Fruit fly (Drosophila melanogaster) whole organism, embryonic: ENCODE measurements around the gene Grip84.

Experiments
- Adf1 ChIP-seq: fragments of 200-800 bp; sonication (Bioruptor generic); IDR thresholded peaks from 2 replicates; pipeline ENCODE4 v1.3.6; 2022; ENCODE audit warnings: missing biosample characterization, missing genetic modification characterization
- Awh ChIP-seq: fragments of 200-800 bp; sonication (Bioruptor generic); IDR thresholded peaks from 2 replicates; pipeline ENCODE4, ENCODE4 v1.3.6; 2022; ENCODE audit warnings: missing biosample characterization, missing genetic modification characterization
- B-H2 ChIP-seq: fragments of 200-800 bp; sonication (Bioruptor generic); optimal IDR thresholded peaks from 2 replicates; lab custom pipeline; 2018; ENCODE audit warnings: missing biosample characterization, mild to moderate bottlenecking, missing genetic modification characterization
- CG11398 ChIP-seq: fragments of 200-800 bp; sonication (Bioruptor generic); optimal IDR thresholded peaks from 2 replicates; lab custom pipeline; 2016; ENCODE audit warnings: missing biosample characterization, missing genetic modification characterization
- CG13624 ChIP-seq: fragments of 200-800 bp; sonication (Bioruptor generic); optimal IDR thresholded peaks from 2 replicates; lab custom pipeline; 2016; ENCODE audit warnings: missing biosample characterization, missing genetic modification characterization
- CG14014 ChIP-seq: fragments of 200-800 bp; sonication (Bioruptor generic); IDR thresholded peaks from 2 replicates; pipeline ENCODE4 v1.3.6; 2022; ENCODE audit warnings: missing biosample characterization, missing genetic modification characterization
- CG15514 ChIP-seq: fragments of 200-800 bp; sonication (Bioruptor generic); optimal IDR thresholded peaks from 3 replicates; lab custom pipeline; 2017; ENCODE audit warnings: missing biosample characterization, missing genetic modification characterization, mild to moderate bottlenecking, moderate library complexity, missing genetic modification reagents
- CG1602 ChIP-seq: fragments of 200-800 bp; sonication (Bioruptor generic); optimal IDR thresholded peaks from 3 replicates; lab custom pipeline; 2016; ENCODE audit warnings: missing biosample characterization, missing genetic modification characterization
- CG17359 ChIP-seq: fragments of 200-800 bp; sonication (Bioruptor generic); optimal IDR thresholded peaks from 3 replicates; lab custom pipeline; 2018; ENCODE audit warnings: missing biosample characterization, mild to moderate bottlenecking, missing genetic modification characterization, moderate library complexity
- CG17385 ChIP-seq: fragments of 200-800 bp; sonication (Bioruptor generic); optimal IDR thresholded peaks from 3 replicates; lab custom pipeline; 2018; ENCODE audit warnings: missing biosample characterization, mild to moderate bottlenecking, missing genetic modification characterization
- CG18476 ChIP-seq: fragments of 200-800 bp; sonication (Bioruptor generic); optimal IDR thresholded peaks from 2 replicates; lab custom pipeline; 2016; ENCODE audit warnings: missing biosample characterization, mild to moderate bottlenecking, missing genetic modification characterization
- CG2116 ChIP-seq: fragments of 200-800 bp; sonication (Bioruptor generic); optimal IDR thresholded peaks from 3 replicates; lab custom pipeline; 2018; ENCODE audit warnings: missing biosample characterization, mild to moderate bottlenecking, missing genetic modification characterization
- CG3281 ChIP-seq: fragments of 200-800 bp; sonication (Bioruptor generic); optimal IDR thresholded peaks from 3 replicates; lab custom pipeline; 2017; ENCODE audit warnings: missing biosample characterization, mild to moderate bottlenecking, missing genetic modification characterization
- CG3407 ChIP-seq: fragments of 200-800 bp; sonication (Bioruptor generic); optimal IDR thresholded peaks from 2 replicates; lab custom pipeline; 2018; ENCODE audit warnings: missing biosample characterization, mild to moderate bottlenecking, missing genetic modification characterization
- CG34224 ChIP-seq: fragments of 200-800 bp; sonication (Bioruptor generic); IDR thresholded peaks from 3 replicates; pipeline ENCODE4 v1.3.6; 2022; ENCODE audit warnings: missing biosample characterization, missing genetic modification characterization; ENCODE audit not compliant: partially characterized antibody
- CG4404 ChIP-seq: fragments of 200-800 bp; sonication (Bioruptor generic); IDR thresholded peaks from 2 replicates; pipeline ENCODE4 v1.3.6; 2022; ENCODE audit warnings: missing biosample characterization, missing genetic modification characterization
- CG4854 ChIP-seq: fragments of 200-800 bp; sonication (Bioruptor generic); optimal IDR thresholded peaks from 2 replicates; lab custom pipeline; 2016; ENCODE audit warnings: missing biosample characterization, missing genetic modification characterization, inconsistent platforms
- CG9932 ChIP-seq: fragments of 200-800 bp; sonication (Bioruptor generic); IDR thresholded peaks from 2 replicates; pipeline ENCODE4 v1.3.6; 2022; ENCODE audit warnings: missing biosample characterization, missing genetic modification characterization
- D ChIP-seq, 2 experiments: fragments of 200-800 bp in 1 of 2; fragments of >200 bp in 1 of 2; sonication (Bioruptor generic) in 1 of 2; optimal IDR thresholded peaks; 2 replicates in 1 of 2; 3 replicates in 1 of 2; lab custom pipeline; 2017; ENCODE audit warnings: mild to moderate bottlenecking in 1 of 2, missing biosample characterization in 1 of 2, missing genetic modification characterization in 1 of 2, missing genetic modification reagents in 1 of 2
- D19A ChIP-seq: fragments of 200-800 bp; optimal IDR thresholded peaks from 3 replicates; lab custom pipeline; 2019; ENCODE audit warnings: missing biosample characterization, mild to moderate bottlenecking, missing genetic modification characterization, moderate library complexity
- Dp ChIP-seq: fragments of 200-800 bp; sonication (Bioruptor generic); optimal IDR thresholded peaks from 2 replicates; lab custom pipeline; 2018; ENCODE audit warnings: missing biosample characterization, mild to moderate bottlenecking, missing genetic modification characterization, moderate library complexity
- Elba2 ChIP-seq: fragments of 200-800 bp; sonication (Bioruptor generic); optimal IDR thresholded peaks from 3 replicates; lab custom pipeline; 2016; ENCODE audit warnings: missing biosample characterization, missing genetic modification characterization
- H2.0 ChIP-seq: fragments of 200-800 bp; sonication (Bioruptor generic); IDR thresholded peaks from 2 replicates; pipeline ENCODE4 v1.3.6; 2022; ENCODE audit warnings: missing biosample characterization, missing genetic modification characterization
- HLH54F ChIP-seq: fragments of 200-800 bp; sonication (Bioruptor generic); optimal IDR thresholded peaks from 3 replicates; lab custom pipeline; 2016; ENCODE audit warnings: missing biosample characterization, missing genetic modification characterization
- HLHmδ ChIP-seq: fragments of 200-800 bp; sonication (Bioruptor generic); optimal IDR thresholded peaks from 2 replicates; lab custom pipeline; 2018; ENCODE audit warnings: missing biosample characterization, mild to moderate bottlenecking, missing genetic modification characterization, moderate library complexity
- Hand ChIP-seq: fragments of 200-800 bp; sonication (Bioruptor generic); optimal IDR thresholded peaks from 2 replicates; lab custom pipeline; 2017; ENCODE audit warnings: mild to moderate bottlenecking, missing biosample characterization, missing genetic modification reagents, missing genetic modification characterization
- Hmr ChIP-seq: fragments of 200-800 bp; sonication (Bioruptor generic); optimal IDR thresholded peaks from 3 replicates; lab custom pipeline; 2017; ENCODE audit warnings: mild to moderate bottlenecking, missing biosample characterization, missing genetic modification reagents, missing genetic modification characterization
- Lpt ChIP-seq: fragments of >200 bp; optimal IDR thresholded peaks from 2 replicates; lab custom pipeline; 2018; ENCODE audit warnings: missing biosample characterization, missing genetic modification characterization
- NC2α ChIP-seq: fragments of 200-800 bp; sonication (Bioruptor generic); optimal IDR thresholded peaks from 2 replicates; lab custom pipeline; 2016; ENCODE audit warnings: missing biosample characterization, missing genetic modification characterization
- NFAT ChIP-seq: fragments of 200-800 bp; sonication (Bioruptor generic); IDR thresholded peaks from 2 replicates; pipeline ENCODE4 v1.3.6; 2022; ENCODE audit warnings: missing biosample characterization, missing genetic modification characterization
- Opbp ChIP-seq: fragments of 200-800 bp; sonication (Bioruptor generic); IDR thresholded peaks from 3 replicates; pipeline ENCODE4 v1.3.6; 2022; ENCODE audit warnings: missing biosample characterization, missing genetic modification characterization; ENCODE audit not compliant: partially characterized antibody
- Ptx1 ChIP-seq: fragments of 200-800 bp; sonication (Bioruptor generic); IDR thresholded peaks from 2 replicates; pipeline ENCODE4 v1.3.6; 2022; ENCODE audit warnings: missing biosample characterization, missing genetic modification characterization
- Sin3A ChIP-seq: fragments of >200 bp; optimal IDR thresholded peaks from 2 replicates; lab custom pipeline; 2018
- YL-1 ChIP-seq: fragments of 200-800 bp; sonication (Bioruptor generic); optimal IDR thresholded peaks from 3 replicates; lab custom pipeline; 2017; ENCODE audit warnings: missing biosample characterization, mild to moderate bottlenecking, missing genetic modification characterization
- al ChIP-seq: fragments of 200-800 bp; sonication (Bioruptor generic); IDR thresholded peaks from 2 replicates; pipeline ENCODE4 v1.3.6; 2022; ENCODE audit warnings: missing biosample characterization, missing genetic modification characterization
- ara ChIP-seq: fragments of 200-800 bp; sonication (Bioruptor generic); IDR thresholded peaks from 2 replicates; pipeline ENCODE4 v1.3.6; 2022; ENCODE audit warnings: missing biosample characterization, missing genetic modification characterization
- bigmax ChIP-seq: fragments of 200-800 bp; sonication (Bioruptor generic); optimal IDR thresholded peaks from 2 replicates; lab custom pipeline; 2018; ENCODE audit warnings: missing biosample characterization, mild to moderate bottlenecking, missing genetic modification characterization
- cas ChIP-seq: fragments of 200-800 bp; sonication (Bioruptor generic); IDR thresholded peaks from 2 replicates; pipeline ENCODE4 v1.3.6; 2022; ENCODE audit warnings: missing biosample characterization, missing genetic modification characterization
- croc ChIP-seq: fragments of 200-800 bp; sonication (Bioruptor generic); conservative IDR thresholded peaks from 3 replicates; pipeline ENCODE4 v1.3.6; 2022; ENCODE audit warnings: missing biosample characterization, missing genetic modification characterization
- fru ChIP-seq: fragments of >200 bp; optimal IDR thresholded peaks from 2 replicates; lab custom pipeline; 2017
- fu2 ChIP-seq: fragments of 200-800 bp; sonication (Bioruptor generic); optimal IDR thresholded peaks from 2 replicates; lab custom pipeline; 2016; ENCODE audit warnings: missing biosample characterization, missing genetic modification characterization
- gce ChIP-seq: fragments of 200-800 bp; sonication (Bioruptor generic); IDR thresholded peaks from 3 replicates; pipeline ENCODE4 v1.3.6; 2022; ENCODE audit warnings: missing biosample characterization, missing genetic modification characterization
- gsb-n ChIP-seq: fragments of 200-800 bp; sonication (Bioruptor generic); optimal IDR thresholded peaks from 3 replicates; lab custom pipeline; 2018; ENCODE audit warnings: missing biosample characterization, mild to moderate bottlenecking, missing genetic modification characterization
- hb ChIP-seq: fragments of 200-800 bp; sonication (Bioruptor generic); IDR thresholded peaks from 3 replicates; pipeline ENCODE4 v1.3.6; 2022; ENCODE audit warnings: missing biosample characterization, missing genetic modification characterization; ENCODE audit not compliant: partially characterized antibody
- jing ChIP-seq: fragments of 200-800 bp; sonication (Bioruptor generic); optimal IDR thresholded peaks from 2 replicates; lab custom pipeline; 2018; ENCODE audit warnings: missing biosample characterization, mild to moderate bottlenecking, missing genetic modification characterization
- scrt ChIP-seq: fragments of 200-800 bp; sonication (Bioruptor generic); optimal IDR thresholded peaks from 2 replicates; lab custom pipeline; 2018; ENCODE audit warnings: missing biosample characterization, mild to moderate bottlenecking, missing genetic modification characterization, moderate library complexity
- sna ChIP-seq: fragments of 200-800 bp; sonication (Bioruptor generic); IDR thresholded peaks from 2 replicates; pipeline ENCODE4 v1.3.6; 2022; ENCODE audit warnings: missing biosample characterization, missing genetic modification characterization; ENCODE audit not compliant: partially characterized antibody
- stwl ChIP-seq: fragments of 200-800 bp; sonication (Bioruptor generic); optimal IDR thresholded peaks from 3 replicates; lab custom pipeline; 2018; ENCODE audit warnings: missing biosample characterization, mild to moderate bottlenecking, missing genetic modification characterization, moderate library complexity
- tio ChIP-seq: fragments of 200-800 bp; sonication (Bioruptor generic); optimal IDR thresholded peaks from 2 replicates; lab custom pipeline; 2017; ENCODE audit warnings: missing biosample characterization, missing genetic modification characterization, inconsistent platforms
- tll ChIP-seq, 2 experiments: fragments of 200-800 bp in 1 of 2; fragments of >200 bp in 1 of 2; sonication (Bioruptor generic) in 1 of 2; optimal IDR thresholded peaks; 2 replicates each; lab custom pipeline; 2017 to 2019; ENCODE audit warnings: missing biosample characterization in 2 of 2, missing genetic modification characterization in 2 of 2, mild to moderate bottlenecking in 1 of 2, moderate library complexity in 1 of 2
- wek ChIP-seq: fragments of 200-800 bp; sonication (Bioruptor generic); optimal IDR thresholded peaks from 3 replicates; lab custom pipeline; 2018; ENCODE audit warnings: missing biosample characterization, mild to moderate bottlenecking, missing genetic modification characterization, moderate library complexity

Grip84 gene

DNA sequence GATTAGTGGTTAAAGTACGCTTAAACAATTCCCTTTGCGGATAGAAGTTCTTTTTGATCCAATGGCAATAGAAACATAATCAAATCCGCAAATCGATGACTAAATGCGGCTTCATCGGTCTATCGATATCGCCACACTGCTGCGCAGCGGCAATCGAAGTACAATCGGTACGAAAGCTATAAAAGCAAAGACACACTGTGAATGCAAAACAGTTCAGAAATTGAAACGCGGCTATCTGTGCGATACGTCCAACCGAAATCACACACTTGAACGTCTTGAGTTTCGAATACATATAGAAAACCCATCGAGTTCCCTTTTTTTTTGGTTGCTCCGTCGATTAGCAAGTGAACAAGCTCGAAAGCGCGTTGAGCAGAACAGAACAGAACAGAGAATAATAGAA lies 39.4 kb upstream of the Grip84 start, which contains the start of gene CG14207 (continued):
- peak; percentile 57; the same call in 1 of the 2 replicates for TF ChIP-seq sna (GFP tag; lab: Robert Waterston, UW)
- TF ChIP-seq CG18476 = no peak
- peak; percentile 9 for TF ChIP-seq wek
- no peak for TF ChIP-seq H2.0 (GFP tag; lab: Robert Waterston, UW)
- TF ChIP-seq stwl (tag; lab: Kevin White, UChicago) = peak; percentile 73
- TF ChIP-seq jing (GFP tag; lab: Kevin White, UChicago) = no peak
- TF ChIP-seq Dp (GFP tag; lab: Kevin White, UChicago) = peak; percentile 78
- TF ChIP-seq YL-1 (GFP tag; lab: Kevin White, UChicago) = peak; percentile 10
- peak; percentile 48 for TF ChIP-seq Hand (GFP tag; lab: Kevin White, UChicago)
- peak; percentile 20 for TF ChIP-seq D19A (tag; lab: Kevin White, UChicago)
- no peak for TF ChIP-seq HLH54F
- no peak for TF ChIP-seq NC2α
- TF ChIP-seq CG2116 (GFP tag; lab: Kevin White, UChicago) = peak; percentile 86
- TF ChIP-seq CG13624 (GFP tag; lab: Kevin White, UChicago) = peak; percentile 56
- no peak for TF ChIP-seq Sin3A (lab: Kevin White, UChicago)
- no peak for TF ChIP-seq fru (lab: Kevin White, UChicago)
- TF ChIP-seq tll (GFP tag; optimal IDR thresholded peaks at IDR 0.05; lab: Kevin White, UChicago) = no peak
- no peak for TF ChIP-seq CG3407 (GFP tag; lab: Kevin White, UChicago)
- peak; percentile 3 for TF ChIP-seq CG17359
- TF ChIP-seq al (GFP tag; lab: Robert Waterston, UW) = no peak
- TF ChIP-seq CG4854 (GFP tag; lab: Kevin White, UChicago) = no peak
- TF ChIP-seq fu2 (GFP tag; lab: Kevin White, UChicago) = no peak
- TF ChIP-seq Ptx1 = no peak
- TF ChIP-seq HLHmδ (GFP tag; lab: Kevin White, UChicago) = no peak
- TF ChIP-seq hb (GFP tag; lab: Robert Waterston, UW) = peak; percentile 75; the same call in 2 of the 3 replicates
- peak; percentile 47 for TF ChIP-seq B-H2 (GFP tag; lab: Kevin White, UChicago)
- no peak for TF ChIP-seq bigmax (GFP tag; lab: Kevin White, UChicago)
- TF ChIP-seq Lpt = no peak
- no peak for TF ChIP-seq CG4404 (GFP tag; lab: Robert Waterston, UW)
- no peak for TF ChIP-seq ara (GFP tag; lab: Robert Waterston, UW)
- TF ChIP-seq CG17385 (GFP tag; lab: Kevin White, UChicago) = peak; percentile 17
- peak; percentile 29; the same call in 1 of the 2 replicates for TF ChIP-seq Adf1 (GFP tag; lab: Robert Waterston, UW)
- no peak for TF ChIP-seq CG1602
- no peak for TF ChIP-seq CG11398 (GFP tag; lab: Kevin White, UChicago)
- TF ChIP-seq NFAT (GFP tag; lab: Robert Waterston, UW) = peak; percentile 23; the same call in 1 of the 2 replicates
- no peak for TF ChIP-seq CG3281 (GFP tag; lab: Kevin White, UChicago)
- TF ChIP-seq CG14014 (GFP tag; lab: Robert Waterston, UW) = peak; percentile 35; the same call in 1 of the 2 replicates
- no peak for TF ChIP-seq D (optimal IDR thresholded peaks at IDR 0.05; lab: Kevin White, UChicago)
- no peak for TF ChIP-seq D (GFP tag; optimal IDR thresholded peaks at IDR 0.05; lab: Kevin White, UChicago)
- TF ChIP-seq gce (GFP tag; lab: Robert Waterston, UW) = no peak
- TF ChIP-seq CG15514 (GFP tag; lab: Kevin White, UChicago) = peak; percentile 44
- no peak for TF ChIP-seq cas
- TF ChIP-seq Awh (GFP tag; lab: Robert Waterston, UW) = no peak
- peak; percentile 29; the same call in 1 of the 2 replicates for TF ChIP-seq CG9932 (GFP tag; lab: Robert Waterston, UW)
- peak; percentile 32 for TF ChIP-seq Hmr (GFP tag; lab: Kevin White, UChicago)
- no peak for TF ChIP-seq croc (GFP tag; lab: Robert Waterston, UW)
- TF ChIP-seq Opbp = peak; percentile 86
- TF ChIP-seq CG34224 (GFP tag; lab: Robert Waterston, UW) = peak; percentile 73
- peak; percentile 37 for TF ChIP-seq scrt (GFP tag; lab: Kevin White, UChicago)
- TF ChIP-seq Elba2 (GFP tag; lab: Kevin White, UChicago) = no peak
- TF ChIP-seq tio (GFP tag; lab: Kevin White, UChicago) = no peak
- TF ChIP-seq gsb-n = no peak
